Worm (Caenorhabditis elegans) whole organism, midembryonic: ENCODE measurements around the gene D2089.8.

Source experiments
- T22C8.4 ChIP-seq: fragments of 200-800 bp; sonication (Bioruptor generic); IDR thresholded peaks from 2 replicates; pipeline ENCODE4 v1.3.6; 2022; ENCODE audit warnings: missing genetic modification characterization, missing compliant biosample characterization
- cog-1 ChIP-seq: sonication (generic microtip); optimal IDR thresholded peaks from 2 replicates; lab custom pipeline; 2016; ENCODE audit warnings: missing genetic modification characterization, missing compliant biosample characterization
- flt-1 ChIP-seq: fragments of 200-800 bp; sonication (Bioruptor generic); IDR thresholded peaks from 2 replicates; pipeline ENCODE4 v1.3.6; 2022; ENCODE audit warnings: missing genetic modification characterization, missing compliant biosample characterization
- klf-2 ChIP-seq: fragments of 200-800 bp; sonication (Bioruptor generic); conservative IDR thresholded peaks from 2 replicates; pipeline ENCODE4 v1.3.6; 2022; ENCODE audit warnings: missing genetic modification reagents, missing genetic modification characterization, missing compliant biosample characterization
- med-1 ChIP-seq: sonication (generic microtip); optimal IDR thresholded peaks from 2 replicates; lab custom pipeline; 2017; ENCODE audit warnings: missing genetic modification characterization, mild to moderate bottlenecking, missing compliant biosample characterization, antibody characterized with exemption, missing genetic modification reagents; ENCODE audit not compliant: insufficient read depth
- ref-1 ChIP-seq: fragments of 200-800 bp; sonication (Bioruptor generic); conservative IDR thresholded peaks from 2 replicates; pipeline ENCODE4 v1.3.6; 2022; ENCODE audit warnings: missing genetic modification reagents, missing genetic modification characterization, missing compliant biosample characterization
- ztf-23 ChIP-seq: fragments of 200-800 bp; sonication (Bioruptor generic); IDR thresholded peaks from 2 replicates; pipeline ENCODE4 v1.3.6; 2022; ENCODE audit warnings: missing genetic modification reagents, missing genetic modification characterization, missing compliant biosample characterization
- ztf-29 ChIP-seq: fragments of 200-800 bp; sonication (Bioruptor generic); IDR thresholded peaks from 2 replicates; pipeline ENCODE4 v1.3.6; 2022; ENCODE audit warnings: missing genetic modification reagents, missing genetic modification characterization, missing compliant biosample characterization

ce11 chrII:10618157-10618556, 44.4 kb downstream of the D2089.8 start, which contains the start of gene C14A4.13:
- TF ChIP-seq cog-1 (no peak), med-1 (GFP tag; lab: Kevin White, UChicago) (no peak), T22C8.4 (GFP tag; lab: Robert Waterston, UW) (no peak), klf-2 (GFP tag; lab: Robert Waterston, UW) (no peak), ztf-23 (no peak), ztf-29 (no peak), flt-1 (GFP tag; lab: Robert Waterston, UW) (no peak), ref-1 (no peak)
